Worm (Caenorhabditis elegans): ENCODE data around the gene C23G10.1.

ce11 chrIII:6164253-6164971 is 44.7 kb upstream of the C23G10.1 start, which contains the start of gene F42A10.9:
- TF ChIP-seq ceh-82 (tag; optimal IDR thresholded peaks at IDR 0.05) (no peak), lir-3 (tag; optimal IDR thresholded peaks at IDR 0.05) (no peak), skn-1 (tag; optimal IDR thresholded peaks at IDR 0.05) (no peak), unc-39 (tag; optimal IDR thresholded peaks at IDR 0.05) (no peak), daf-19 (GFP tag; conservative IDR thresholded peaks at IDR 0.05) (no peak), lim-7 (GFP tag; IDR thresholded peaks at IDR 0.05) (no peak), zag-1 (tag; optimal IDR thresholded peaks at IDR 0.05) (no peak), unc-62 (GFP tag; optimal IDR thresholded peaks at IDR 0.05 in 1 of 2) (no peak), unc-62 (tag; optimal IDR thresholded peaks at IDR 0.05) (no peak), vab-7 (GFP tag; IDR thresholded peaks at IDR 0.05) (no peak), mep-1 (tag; optimal IDR thresholded peaks at IDR 0.05) (peak; percentile 66)

Measured in whole organism, L4 larva.